Worm (Caenorhabditis elegans) whole organism, L1 larva: ENCODE data around the gene F57A8.1.

Experiments used
- C04F5.9 ChIP-seq: sonication (generic microtip); optimal IDR thresholded peaks from 2 replicates; lab custom pipeline; 2016; ENCODE audit warnings: missing genetic modification characterization, missing compliant biosample characterization
- C34B4.2 ChIP-seq: sonication (generic microtip); optimal IDR thresholded peaks from 2 replicates; lab custom pipeline; 2017; ENCODE audit warnings: mild to moderate bottlenecking, missing genetic modification characterization, missing compliant biosample characterization
- Y116A8C.19 ChIP-seq: sonication (generic microtip); optimal IDR thresholded peaks from 2 replicates; lab custom pipeline; 2016; ENCODE audit warnings: missing compliant biosample characterization, missing genetic modification characterization, borderline replicate concordance
- alr-1 ChIP-seq: fragments of 200-800 bp; sonication (Bioruptor generic); optimal IDR thresholded peaks from 2 replicates; lab custom pipeline; 2018; ENCODE audit warnings: borderline replicate concordance, mild to moderate bottlenecking, missing genetic modification characterization, missing compliant biosample characterization
- ama-1 ChIP-seq: fragments of 150-350 bp; optimal IDR thresholded peaks from 2 replicates; lab custom pipeline; 2014
- blmp-1 ChIP-seq: fragments of 150-350 bp; optimal IDR thresholded peaks from 2 replicates; lab custom pipeline; 2014; ENCODE audit warnings: missing biosample characterization, missing genetic modification characterization
- ceh-90 ChIP-seq: sonication (generic microtip); optimal IDR thresholded peaks from 2 replicates; lab custom pipeline; 2016; ENCODE audit warnings: missing genetic modification characterization, missing compliant biosample characterization
- ces-1 ChIP-seq: fragments of 150-350 bp; optimal IDR thresholded peaks from 2 replicates; lab custom pipeline; 2014; ENCODE audit warnings: missing biosample characterization, missing genetic modification reagents, missing genetic modification characterization
- dpl-1 ChIP-seq, 3 experiments: fragments of 150-350 bp in 2 of 3; sonication (generic microtip) in 1 of 3; optimal IDR thresholded peaks; 2 replicates each; lab custom pipeline; 2014 to 2017; ENCODE audit warnings: missing biosample characterization in 3 of 3, missing genetic modification characterization in 3 of 3, missing genetic modification reagents in 3 of 3
- efl-1 ChIP-seq, 4 experiments: fragments of 150-350 bp; optimal IDR thresholded peaks in 3 of 4; peaks in 1 of 4; 1 replicate in 1 of 4; 2 replicates in 3 of 4; lab custom pipeline; 2014; ENCODE audit warnings: missing biosample characterization in 2 of 4, missing genetic modification characterization in 2 of 4, missing genetic modification reagents in 2 of 4
- elt-2 ChIP-seq: sonication (generic microtip); optimal IDR thresholded peaks from 2 replicates; lab custom pipeline; 2016; ENCODE audit warnings: missing genetic modification characterization, mild to moderate bottlenecking, inconsistent platforms, missing compliant biosample characterization, missing genetic modification reagents
- elt-3 ChIP-seq, 6 experiments: fragments of 150-350 bp in 1 of 6; sonication (generic microtip); optimal IDR thresholded peaks; 2 replicates each; lab custom pipeline; 2017 to 2018; ENCODE audit warnings: missing biosample characterization in 6 of 6, missing genetic modification characterization in 6 of 6, inconsistent platforms in 1 of 6
- fos-1 ChIP-seq: fragments of 150-350 bp; optimal IDR thresholded peaks from 2 replicates; lab custom pipeline; 2014; ENCODE audit warnings: missing biosample characterization, missing genetic modification characterization
- grh-1 ChIP-seq: fragments of 200-800 bp; sonication (Bioruptor generic); IDR thresholded peaks from 2 replicates; pipeline ENCODE4 v1.3.6; 2022; ENCODE audit warnings: missing genetic modification reagents, missing genetic modification characterization, missing compliant biosample characterization
- hlh-17 ChIP-seq: fragments of 200-800 bp; sonication (Bioruptor generic); optimal IDR thresholded peaks from 2 replicates; lab custom pipeline; 2018; ENCODE audit warnings: missing genetic modification characterization, mild to moderate bottlenecking, missing compliant biosample characterization, moderate library complexity, borderline replicate concordance
- hpl-2 ChIP-seq: fragments of 150-350 bp; optimal IDR thresholded peaks from 2 replicates; lab custom pipeline; 2014; ENCODE audit warnings: missing biosample characterization, missing genetic modification reagents, missing genetic modification characterization
- lin-13 ChIP-seq: fragments of 150-350 bp; optimal IDR thresholded peaks from 2 replicates; lab custom pipeline; 2014; ENCODE audit warnings: missing biosample characterization, missing genetic modification reagents, missing genetic modification characterization
- lin-14 ChIP-seq: fragments of 200-800 bp; sonication (Bioruptor generic); optimal IDR thresholded peaks from 2 replicates; lab custom pipeline; 2018; ENCODE audit warnings: mild to moderate bottlenecking, missing genetic modification characterization, moderate library complexity, missing compliant biosample characterization
- lin-35 ChIP-seq, 2 experiments: fragments of 150-350 bp; optimal IDR thresholded peaks; 2 replicates each; lab custom pipeline; 2014; ENCODE audit warnings: missing biosample characterization in 2 of 2, missing genetic modification characterization in 2 of 2, missing genetic modification reagents in 2 of 2
- nhr-19 ChIP-seq: fragments of 200-800 bp; sonication (Bioruptor generic); conservative IDR thresholded peaks from 2 replicates; pipeline ENCODE4 v1.3.6; 2022; ENCODE audit warnings: missing genetic modification characterization, missing compliant biosample characterization
- nhr-20 ChIP-seq: sonication (generic microtip); optimal IDR thresholded peaks from 2 replicates; lab custom pipeline; 2016; ENCODE audit warnings: mild to moderate bottlenecking, missing genetic modification characterization, missing compliant biosample characterization
- nhr-237 ChIP-seq: fragments of 150-350 bp; optimal IDR thresholded peaks from 2 replicates; lab custom pipeline; 2014; ENCODE audit warnings: missing biosample characterization, missing genetic modification characterization
- nhr-71 ChIP-seq: sonication (generic microtip); optimal IDR thresholded peaks from 2 replicates; lab custom pipeline; 2016; ENCODE audit warnings: mild to moderate bottlenecking, missing genetic modification characterization, moderate library complexity, missing compliant biosample characterization
- nhr-77 ChIP-seq: fragments of 150-350 bp; optimal IDR thresholded peaks from 2 replicates; lab custom pipeline; 2014; ENCODE audit warnings: missing biosample characterization, missing genetic modification characterization
- pag-3 ChIP-seq: sonication (generic microtip); optimal IDR thresholded peaks from 2 replicates; lab custom pipeline; 2017; ENCODE audit warnings: missing genetic modification characterization, mild to moderate bottlenecking, missing compliant biosample characterization, antibody characterized with exemption, borderline replicate concordance; ENCODE audit not compliant: insufficient read depth
- pax-3 ChIP-seq: fragments of 200-800 bp; sonication (Bioruptor generic); optimal IDR thresholded peaks from 2 replicates; lab custom pipeline; 2018; ENCODE audit warnings: mild to moderate bottlenecking, missing genetic modification characterization, moderate library complexity, missing compliant biosample characterization
- snpc-4 ChIP-seq: fragments of 150-350 bp; optimal IDR thresholded peaks from 2 replicates; lab custom pipeline; 2014; ENCODE audit warnings: missing biosample characterization, missing genetic modification characterization
- snu-23 ChIP-seq: sonication (generic microtip); optimal IDR thresholded peaks from 2 replicates; lab custom pipeline; 2016; ENCODE audit warnings: missing genetic modification characterization, missing compliant biosample characterization
- sptf-1 ChIP-seq: fragments of 150-350 bp; optimal IDR thresholded peaks from 2 replicates; lab custom pipeline; 2014; ENCODE audit warnings: missing biosample characterization, missing genetic modification characterization
- sup-37 ChIP-seq: fragments of 200-800 bp; sonication (Bioruptor generic); optimal IDR thresholded peaks from 2 replicates; lab custom pipeline; 2018; ENCODE audit warnings: mild to moderate bottlenecking, missing genetic modification characterization, missing compliant biosample characterization
- unc-62 ChIP-seq: fragments of 150-350 bp; optimal IDR thresholded peaks from 2 replicates; lab custom pipeline; 2014; ENCODE audit warnings: missing biosample characterization, missing genetic modification reagents, missing genetic modification characterization
- unc-98 ChIP-seq: fragments of 200-800 bp; sonication (Bioruptor generic); IDR thresholded peaks from 2 replicates; pipeline ENCODE4 v1.3.6; 2022; ENCODE audit warnings: missing genetic modification characterization, missing compliant biosample characterization
- xbp-1 ChIP-seq: sonication (generic microtip); optimal IDR thresholded peaks from 2 replicates; lab custom pipeline; 2016; ENCODE audit warnings: missing genetic modification characterization, missing compliant biosample characterization
- zip-4 ChIP-seq: fragments of 200-800 bp; sonication (Bioruptor generic); optimal IDR thresholded peaks from 2 replicates; lab custom pipeline; 2018; ENCODE audit warnings: mild to moderate bottlenecking, missing genetic modification characterization, moderate library complexity, missing compliant biosample characterization
- ztf-4 ChIP-seq: fragments of 150-350 bp; optimal IDR thresholded peaks from 2 replicates; lab custom pipeline; 2014; ENCODE audit warnings: missing biosample characterization, missing genetic modification characterization

The F57A8.1 gene

DNA sequence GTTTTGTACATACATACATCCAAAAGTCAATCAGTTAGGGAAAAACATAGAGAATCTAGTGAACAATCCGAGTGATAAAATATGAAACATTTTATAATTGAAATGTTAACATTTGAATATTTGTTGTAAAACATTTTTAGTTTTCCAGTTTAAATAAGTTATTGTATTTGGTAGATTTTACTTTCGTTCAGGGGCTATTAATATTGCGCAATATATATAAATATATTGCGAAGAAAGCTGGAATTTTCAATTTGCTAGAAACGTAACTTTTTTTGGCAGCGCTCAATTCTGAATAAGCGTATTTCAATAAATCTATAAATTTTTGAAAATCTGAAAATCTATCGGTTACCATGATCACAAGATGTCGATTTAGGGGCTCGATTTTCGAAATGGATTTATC is 29.7 kb upstream of the F57A8.1 start:
- no peak for TF ChIP-seq efl-1 (optimal IDR thresholded peaks at IDR 0.05; lab: Kevin White, UChicago)
- no peak for TF ChIP-seq efl-1 (GFP tag; optimal IDR thresholded peaks at IDR 0.05 in 1 of 2; lab: Kevin White, UChicago)
- TF ChIP-seq snpc-4 (tag; lab: Kevin White, UChicago), result no peak
- TF ChIP-seq C04F5.9 (tag; lab: Kevin White, UChicago), result no peak
- no peak for TF ChIP-seq grh-1
- no peak for TF ChIP-seq dpl-1 (GFP tag; optimal IDR thresholded peaks at IDR 0.05; lab: Kevin White, UChicago)
- no peak for TF ChIP-seq ztf-4 (tag; lab: Kevin White, UChicago)
- TF ChIP-seq nhr-237 (tag; lab: Kevin White, UChicago), result no peak
- no peak for TF ChIP-seq ama-1
- no peak for TF ChIP-seq hpl-2
- TF ChIP-seq zip-4 (GFP tag; lab: Kevin White, UChicago), result no peak
- no peak for TF ChIP-seq alr-1 (tag; lab: Kevin White, UChicago)

DNA sequence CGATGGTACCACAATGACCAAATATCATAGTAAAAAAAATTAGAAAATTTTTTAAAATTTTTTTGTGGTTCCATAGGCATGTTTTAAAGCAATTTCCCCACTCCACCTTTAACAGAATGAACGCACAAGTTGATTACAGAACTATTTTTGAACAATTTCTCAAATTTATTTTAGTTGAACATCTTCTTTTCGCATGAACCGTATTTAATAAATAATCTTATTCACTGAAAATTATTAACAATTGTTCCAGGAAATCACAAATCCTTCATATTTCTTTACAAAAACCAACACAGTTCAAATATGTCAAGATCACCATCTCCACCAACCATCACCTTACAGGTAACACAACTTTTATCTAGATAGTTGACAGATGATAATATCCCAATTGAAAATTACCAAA is 25.5 kb upstream of the F57A8.1 start, which contains the start of gene lea-1:
lea-1 (plus strand) TSS at position 301 of the 400 bp plus-strand sequence.
- TF ChIP-seq C34B4.2 (tag; lab: Kevin White, UChicago) (no peak), nhr-71 (tag; lab: Kevin White, UChicago) (no peak), nhr-19 (GFP tag; lab: Robert Waterston, UW) (no peak), zip-4 (GFP tag; lab: Kevin White, UChicago) (no peak), unc-98 (no peak), fos-1 (tag; lab: Kevin White, UChicago) (no peak), nhr-77 (no peak), pax-3 (tag; lab: Kevin White, UChicago) (no peak), unc-62 (GFP tag; lab: Kevin White, UChicago) (no peak), sptf-1 (no peak), sup-37 (GFP tag; lab: Kevin White, UChicago) (no peak)
- TF ChIP-seq, all 84 proteins: peak for 0

DNA sequence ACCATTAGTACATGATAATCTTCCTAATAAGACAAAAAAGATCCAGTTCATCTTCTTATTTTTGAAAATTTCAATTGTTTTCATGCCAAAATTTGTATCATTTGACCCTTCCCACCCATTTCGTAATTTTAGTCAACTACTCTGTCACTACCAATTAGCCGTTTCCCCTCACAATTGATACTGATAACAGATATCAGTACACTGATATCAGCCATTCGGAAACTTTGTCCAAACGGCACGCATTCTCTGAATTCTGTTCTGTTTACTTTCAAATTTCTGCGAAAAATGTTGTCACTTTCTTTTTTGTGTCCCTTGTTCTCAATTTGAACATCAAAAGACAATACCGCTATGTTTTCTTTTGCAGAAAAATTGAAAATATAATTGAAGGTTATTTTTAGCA is 24.5 kb upstream of the F57A8.1 start:
- TF ChIP-seq C04F5.9 (tag; lab: Kevin White, UChicago), result no peak
- no peak for TF ChIP-seq lin-13 (GFP tag; lab: Kevin White, UChicago)
- peak; percentile 65 for TF ChIP-seq blmp-1 (tag; lab: Kevin White, UChicago)
- peak; percentile 41 for TF ChIP-seq pag-3 (tag; lab: Kevin White, UChicago)
- peak; percentile 42 for TF ChIP-seq lin-14
- peak in 1 of 2 experiments; percentile 33 for TF ChIP-seq lin-35 (GFP tag; optimal IDR thresholded peaks at IDR 0.05; lab: Kevin White, UChicago)
- TF ChIP-seq elt-2 (tag; lab: Kevin White, UChicago), result peak; percentile 42
- peak in 5 of 6 experiments; percentile 71 to 98 (median 80) for TF ChIP-seq elt-3 (tag; optimal IDR thresholded peaks at IDR 0.05; lab: Kevin White, UChicago)

DNA sequence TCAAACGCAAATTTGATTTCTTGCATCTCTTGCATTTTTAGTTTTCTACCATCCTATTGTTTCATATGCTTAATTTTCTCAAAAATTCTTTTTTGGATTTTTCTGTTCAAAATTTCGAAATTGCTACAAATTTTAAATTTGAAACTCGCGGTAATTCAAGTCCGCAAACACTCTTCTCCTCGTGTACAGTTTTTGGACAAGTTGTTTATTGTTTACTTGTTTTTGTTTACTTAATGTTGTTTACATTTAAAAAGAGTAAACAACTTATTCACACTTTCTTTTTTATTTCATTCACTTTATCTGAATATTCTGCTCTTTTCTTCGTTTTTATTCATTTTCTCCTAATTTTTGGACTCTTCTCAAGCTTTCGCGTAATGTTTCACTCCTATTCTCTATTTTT is 18.8 kb upstream of the F57A8.1 start:
- TF ChIP-seq snu-23 (GFP tag; lab: Kevin White, UChicago) (no peak), hlh-17 (no peak), Y116A8C.19 (tag; lab: Kevin White, UChicago) (no peak), ces-1 (GFP tag; lab: Kevin White, UChicago) (no peak), xbp-1 (tag; lab: Kevin White, UChicago) (no peak), lin-13 (GFP tag; lab: Kevin White, UChicago) (no peak), sup-37 (GFP tag; lab: Kevin White, UChicago) (no peak)

DNA sequence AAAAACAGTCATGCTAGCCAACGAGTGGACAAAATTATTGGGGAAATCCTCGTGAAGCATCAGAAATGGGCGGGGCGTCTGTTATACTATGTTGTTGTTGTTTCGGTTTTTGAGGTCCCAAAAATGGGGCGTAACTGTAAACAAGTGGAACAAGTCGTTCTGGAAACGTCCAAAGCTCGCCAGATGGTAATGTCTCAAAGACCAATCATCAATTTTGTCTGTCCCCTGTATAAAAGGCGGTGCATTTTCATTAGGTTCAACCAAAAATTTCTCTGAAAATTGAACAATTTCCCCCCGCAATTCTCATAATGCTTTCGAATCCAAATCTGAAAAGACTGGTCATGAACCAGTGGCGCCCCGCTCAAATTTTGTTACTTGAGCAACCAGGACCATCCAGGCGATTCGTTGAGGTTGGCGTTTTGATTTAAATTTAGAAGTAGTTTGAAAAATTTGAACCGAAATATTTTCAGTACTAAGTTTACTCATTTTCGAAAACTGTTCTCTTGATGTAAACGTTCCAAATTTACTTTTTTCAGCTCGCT is 18.0 kb upstream of the F57A8.1 start:
- TF ChIP-seq ceh-90 (tag; lab: Kevin White, UChicago) (no peak), nhr-20 (tag; lab: Kevin White, UChicago) (no peak)
